Fruit fly (Drosophila melanogaster) whole organism, embryonic: ENCODE measurements around the gene CG10761.

ENCODE experiments used
- BtbVII ChIP-seq: fragments of 200-800 bp; sonication (Bioruptor generic); optimal IDR thresholded peaks from 3 replicates; lab custom pipeline; 2017; ENCODE audit warnings: missing biosample characterization, mild to moderate bottlenecking, missing genetic modification characterization
- CG10267 ChIP-seq: fragments of 200-800 bp; sonication (Bioruptor generic); optimal IDR thresholded peaks from 2 replicates; lab custom pipeline; 2018; ENCODE audit warnings: missing biosample characterization, mild to moderate bottlenecking, missing genetic modification characterization, moderate library complexity
- CG14667 ChIP-seq: fragments of 200-800 bp; sonication (Bioruptor generic); IDR thresholded peaks from 2 replicates; pipeline ENCODE4 v1.3.6; 2022; ENCODE audit warnings: missing biosample characterization, missing genetic modification characterization
- CG15269 ChIP-seq: fragments of 200-800 bp; sonication (Bioruptor generic); optimal IDR thresholded peaks from 2 replicates; lab custom pipeline; 2018; ENCODE audit warnings: missing biosample characterization, mild to moderate bottlenecking, missing genetic modification characterization, moderate library complexity
- CG15696 ChIP-seq: fragments of 200-800 bp; sonication (Bioruptor generic); optimal IDR thresholded peaks from 2 replicates; lab custom pipeline; 2019; ENCODE audit warnings: missing biosample characterization, mild to moderate bottlenecking, missing genetic modification characterization, moderate library complexity
- CG17568 ChIP-seq: fragments of 200-800 bp; sonication (Bioruptor generic); optimal IDR thresholded peaks from 2 replicates; lab custom pipeline; 2018; ENCODE audit warnings: missing biosample characterization, mild to moderate bottlenecking, missing genetic modification characterization, moderate library complexity
- CG18764 ChIP-seq: fragments of 200-800 bp; sonication (Bioruptor generic); optimal IDR thresholded peaks from 3 replicates; lab custom pipeline; 2016; ENCODE audit warnings: missing biosample characterization, missing genetic modification characterization
- CG2120 ChIP-seq: fragments of 200-800 bp; sonication (Bioruptor generic); optimal IDR thresholded peaks from 3 replicates; lab custom pipeline; 2016; ENCODE audit warnings: missing biosample characterization, missing genetic modification characterization
- CG2712 ChIP-seq: fragments of 200-800 bp; optimal IDR thresholded peaks from 3 replicates; lab custom pipeline; 2019; ENCODE audit warnings: missing biosample characterization, mild to moderate bottlenecking, missing genetic modification characterization, moderate library complexity
- CG30020 ChIP-seq: fragments of 200-800 bp; optimal IDR thresholded peaks from 2 replicates; lab custom pipeline; 2019; ENCODE audit warnings: missing biosample characterization, mild to moderate bottlenecking, missing genetic modification characterization, moderate library complexity
- CG31224 ChIP-seq: fragments of 200-800 bp; sonication (Bioruptor generic); IDR thresholded peaks from 2 replicates; pipeline ENCODE4 v1.3.6; 2022; ENCODE audit warnings: missing biosample characterization, missing genetic modification characterization
- CG3281 ChIP-seq: fragments of 200-800 bp; sonication (Bioruptor generic); optimal IDR thresholded peaks from 3 replicates; lab custom pipeline; 2017; ENCODE audit warnings: missing biosample characterization, mild to moderate bottlenecking, missing genetic modification characterization
- CG34422 ChIP-seq: fragments of 200-800 bp; sonication (Bioruptor generic); IDR thresholded peaks from 3 replicates; pipeline ENCODE4 v1.3.6; 2022; ENCODE audit warnings: missing biosample characterization, missing genetic modification characterization
- CG3847 ChIP-seq: fragments of 200-800 bp; sonication (Bioruptor generic); IDR thresholded peaks from 2 replicates; pipeline ENCODE4 v1.3.6; 2022; ENCODE audit warnings: missing biosample characterization, missing genetic modification characterization
- CG6272 ChIP-seq: fragments of 200-800 bp; sonication (Bioruptor generic); IDR thresholded peaks from 2 replicates; pipeline ENCODE4 v1.3.6; 2022; ENCODE audit warnings: missing biosample characterization, missing genetic modification characterization
- CG8089 ChIP-seq: fragments of 200-800 bp; sonication (Bioruptor generic); optimal IDR thresholded peaks from 3 replicates; lab custom pipeline; 2016; ENCODE audit warnings: missing biosample characterization, missing genetic modification characterization
- CG9817 ChIP-seq: fragments of 200-800 bp; sonication (Bioruptor generic); optimal IDR thresholded peaks from 2 replicates; lab custom pipeline; 2018; ENCODE audit warnings: missing biosample characterization, mild to moderate bottlenecking, missing genetic modification characterization, moderate library complexity
- Dbx ChIP-seq: fragments of 200-800 bp; sonication (Bioruptor generic); IDR thresholded peaks from 3 replicates; pipeline ENCODE4 v1.3.6; 2022; ENCODE audit warnings: missing biosample characterization, missing genetic modification characterization
- Drgx ChIP-seq: fragments of 200-800 bp; sonication (Bioruptor generic); IDR thresholded peaks from 2 replicates; pipeline ENCODE4 v1.3.6; 2022; ENCODE audit warnings: missing biosample characterization, missing genetic modification characterization
- E2f2 ChIP-seq: fragments of 200-800 bp; sonication (Bioruptor generic); IDR thresholded peaks from 2 replicates; pipeline ENCODE4 v1.3.6; 2022; ENCODE audit warnings: missing biosample characterization, missing genetic modification characterization
- Elba2 ChIP-seq: fragments of 200-800 bp; sonication (Bioruptor generic); optimal IDR thresholded peaks from 3 replicates; lab custom pipeline; 2016; ENCODE audit warnings: missing biosample characterization, missing genetic modification characterization
- Hand ChIP-seq: fragments of 200-800 bp; sonication (Bioruptor generic); optimal IDR thresholded peaks from 2 replicates; lab custom pipeline; 2017; ENCODE audit warnings: mild to moderate bottlenecking, missing biosample characterization, missing genetic modification reagents, missing genetic modification characterization
- Opbp ChIP-seq: fragments of 200-800 bp; sonication (Bioruptor generic); IDR thresholded peaks from 3 replicates; pipeline ENCODE4 v1.3.6; 2022; ENCODE audit warnings: missing biosample characterization, missing genetic modification characterization; ENCODE audit not compliant: partially characterized antibody
- Optix ChIP-seq: fragments of 200-800 bp; sonication (Bioruptor generic); IDR thresholded peaks from 3 replicates; pipeline ENCODE4 v1.3.6; 2022; ENCODE audit warnings: missing biosample characterization, missing genetic modification characterization
- PHDP ChIP-seq: fragments of 200-800 bp; sonication (Bioruptor generic); optimal IDR thresholded peaks from 3 replicates; lab custom pipeline; 2018; ENCODE audit warnings: missing biosample characterization, mild to moderate bottlenecking, missing genetic modification characterization, moderate library complexity
- Rfx ChIP-seq: fragments of 200-800 bp; sonication (Bioruptor generic); IDR thresholded peaks from 2 replicates; pipeline ENCODE4 v1.3.6; 2022; ENCODE audit warnings: missing biosample characterization, missing genetic modification characterization
- Scr ChIP-seq: fragments of 200-800 bp; sonication (Bioruptor generic); IDR thresholded peaks from 2 replicates; pipeline ENCODE4 v1.3.6; 2022; ENCODE audit warnings: missing biosample characterization, missing genetic modification characterization; ENCODE audit not compliant: partially characterized antibody
- Six4 ChIP-seq: fragments of 200-800 bp; sonication (Bioruptor generic); optimal IDR thresholded peaks from 2 replicates; lab custom pipeline; 2016; ENCODE audit warnings: missing biosample characterization, missing genetic modification characterization
- Sox102F ChIP-seq: fragments of 200-800 bp; sonication (Bioruptor generic); optimal IDR thresholded peaks from 2 replicates; lab custom pipeline; 2018; ENCODE audit warnings: missing biosample characterization, mild to moderate bottlenecking, missing genetic modification characterization, moderate library complexity
- Taf1 ChIP-seq: fragments of 200-800 bp; sonication (Bioruptor generic); IDR thresholded peaks from 2 replicates; pipeline ENCODE4 v1.3.6; 2022; ENCODE audit warnings: missing biosample characterization, missing genetic modification characterization
- bbx ChIP-seq: fragments of 200-800 bp; sonication (Bioruptor generic); IDR thresholded peaks from 2 replicates; pipeline ENCODE4 v1.3.6; 2022; ENCODE audit warnings: missing biosample characterization, missing genetic modification characterization; ENCODE audit not compliant: partially characterized antibody
- ci ChIP-seq: fragments of 200-800 bp; sonication (Bioruptor generic); IDR thresholded peaks from 3 replicates; pipeline ENCODE4 v1.3.6; 2022; ENCODE audit warnings: missing biosample characterization, missing genetic modification characterization
- crc ChIP-seq: fragments of 200-800 bp; sonication (Bioruptor generic); optimal IDR thresholded peaks from 2 replicates; lab custom pipeline; 2016; ENCODE audit warnings: missing biosample characterization, missing genetic modification characterization
- cwo ChIP-seq: fragments of 200-800 bp; sonication (Bioruptor generic); optimal IDR thresholded peaks from 3 replicates; lab custom pipeline; 2017; ENCODE audit warnings: missing biosample characterization, missing genetic modification characterization, mild to moderate bottlenecking, moderate library complexity, missing genetic modification reagents
- da ChIP-seq: fragments of 200-800 bp; sonication (Bioruptor generic); optimal IDR thresholded peaks from 2 replicates; lab custom pipeline; 2016; ENCODE audit warnings: missing biosample characterization, missing genetic modification characterization
- danr ChIP-seq: fragments of 200-800 bp; sonication (Bioruptor generic); IDR thresholded peaks from 2 replicates; pipeline ENCODE4 v1.3.6; 2022; ENCODE audit warnings: missing biosample characterization, missing genetic modification characterization
- dmrt11E ChIP-seq: fragments of 200-800 bp; sonication (Bioruptor generic); optimal IDR thresholded peaks from 3 replicates; lab custom pipeline; 2018; ENCODE audit warnings: missing biosample characterization, mild to moderate bottlenecking, missing genetic modification characterization, moderate library complexity
- dysf ChIP-seq: fragments of 200-800 bp; sonication (Bioruptor generic); IDR thresholded peaks from 3 replicates; pipeline ENCODE4 v1.3.6; 2022; ENCODE audit warnings: missing biosample characterization, missing genetic modification characterization
- ftz-f1 ChIP-seq: fragments of 200-800 bp; sonication (Bioruptor generic); optimal IDR thresholded peaks from 2 replicates; lab custom pipeline; 2016; ENCODE audit warnings: missing biosample characterization, missing genetic modification characterization
- klu ChIP-seq: fragments of 200-800 bp; sonication (Bioruptor generic); IDR thresholded peaks from 2 replicates; pipeline ENCODE4 v1.3.6; 2022; ENCODE audit warnings: missing biosample characterization, missing genetic modification characterization
- mam ChIP-seq: fragments of 200-800 bp; sonication (Bioruptor generic); optimal IDR thresholded peaks from 3 replicates; lab custom pipeline; 2016; ENCODE audit warnings: missing biosample characterization, missing genetic modification characterization
- pzg ChIP-seq: fragments of 200-800 bp; sonication (Bioruptor generic); optimal IDR thresholded peaks from 3 replicates; lab custom pipeline; 2018; ENCODE audit warnings: missing biosample characterization, mild to moderate bottlenecking, missing genetic modification characterization, moderate library complexity
- row ChIP-seq: fragments of 200-800 bp; sonication (Bioruptor generic); IDR thresholded peaks from 3 replicates; pipeline ENCODE4 v1.3.6; 2022; ENCODE audit warnings: missing biosample characterization, missing genetic modification characterization
- salm ChIP-seq: fragments of 200-800 bp; sonication (Bioruptor generic); optimal IDR thresholded peaks from 2 replicates; lab custom pipeline; 2018; ENCODE audit warnings: missing biosample characterization, mild to moderate bottlenecking, missing genetic modification characterization
- sc ChIP-seq, 3 experiments: fragments of >200 bp in 2 of 3; fragments of 200-800 bp in 1 of 3; sonication (Bioruptor generic) in 1 of 3; optimal IDR thresholded peaks; 2 replicates in 2 of 3; 3 replicates in 1 of 3; lab custom pipeline; 2017; ENCODE audit warnings: mild to moderate bottlenecking in 1 of 3, missing biosample characterization in 1 of 3, missing genetic modification characterization in 1 of 3, missing genetic modification reagents in 1 of 3
- scrt ChIP-seq: fragments of 200-800 bp; sonication (Bioruptor generic); optimal IDR thresholded peaks from 2 replicates; lab custom pipeline; 2018; ENCODE audit warnings: missing biosample characterization, mild to moderate bottlenecking, missing genetic modification characterization, moderate library complexity
- unpg ChIP-seq: fragments of 200-800 bp; sonication (Bioruptor generic); optimal IDR thresholded peaks from 3 replicates; lab custom pipeline; 2018; ENCODE audit warnings: missing biosample characterization, mild to moderate bottlenecking, missing genetic modification characterization, moderate library complexity
- vnd ChIP-seq: fragments of 200-800 bp; sonication (Bioruptor generic); IDR thresholded peaks from 3 replicates; pipeline ENCODE4 v1.3.6; 2022; ENCODE audit warnings: missing biosample characterization, missing genetic modification characterization; ENCODE audit not compliant: partially characterized antibody
- zen ChIP-seq: fragments of 200-800 bp; sonication (Bioruptor generic); optimal IDR thresholded peaks from 3 replicates; lab custom pipeline; 2018; ENCODE audit warnings: missing biosample characterization, mild to moderate bottlenecking, missing genetic modification characterization, moderate library complexity

Gene CG10761

DNA sequence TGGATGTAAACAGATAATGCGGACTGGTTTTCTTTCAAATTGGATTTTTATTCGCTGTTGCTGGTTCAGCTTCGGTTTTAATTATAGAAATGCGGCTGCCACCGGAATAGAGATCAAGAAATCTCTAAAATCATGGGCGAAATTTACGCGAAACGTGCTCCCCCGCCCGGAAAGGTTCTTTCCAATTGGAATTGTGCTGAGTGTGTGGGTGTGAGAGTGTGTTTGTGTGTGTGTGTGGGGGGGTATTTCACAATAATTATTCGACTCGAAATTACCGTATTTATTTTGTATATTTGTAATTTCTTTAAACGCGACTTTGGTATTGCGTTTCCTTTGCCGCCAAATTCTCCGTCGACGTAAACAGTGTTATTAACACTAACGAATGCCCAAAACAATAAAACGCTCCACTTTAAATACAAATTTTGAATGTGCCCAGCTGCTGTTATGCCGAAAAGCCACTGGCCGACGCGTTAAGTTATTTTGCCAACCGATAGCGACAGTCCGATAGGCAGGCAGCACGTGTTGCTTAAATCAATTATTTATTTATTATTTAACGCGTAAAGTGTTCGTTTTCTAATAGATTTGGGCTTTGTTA is 46.8 kb downstream of the CG10761 start, which contains the start of gene Gclc (continued):
- peak; percentile 50 for TF ChIP-seq E2f2 (GFP tag; lab: Robert Waterston, UW)
- no peak for TF ChIP-seq danr (GFP tag; lab: Robert Waterston, UW)
- TF ChIP-seq CG14667 (GFP tag; lab: Robert Waterston, UW), result no peak
- TF ChIP-seq Elba2 (GFP tag; lab: Kevin White, UChicago), result peak; percentile 55
- peak; percentile 23; the same call in 1 of the 3 replicates for TF ChIP-seq Opbp (GFP tag; lab: Robert Waterston, UW)
- TF ChIP-seq CG8089, result no peak
- TF ChIP-seq Drgx (GFP tag; lab: Robert Waterston, UW), result no peak
- TF ChIP-seq klu (GFP tag; lab: Robert Waterston, UW), result no peak
- TF ChIP-seq Taf1 (GFP tag; lab: Robert Waterston, UW), result no peak
- no peak for TF ChIP-seq da (GFP tag; lab: Kevin White, UChicago)
- TF ChIP-seq sc (optimal IDR thresholded peaks at IDR 0.05; lab: Kevin White, UChicago), result no peak
- no peak for TF ChIP-seq sc (GFP tag; optimal IDR thresholded peaks at IDR 0.05; lab: Kevin White, UChicago)
- peak; percentile 27 for TF ChIP-seq CG2120
- TF ChIP-seq crc, result no peak
- TF ChIP-seq CG30020 (tag; lab: Kevin White, UChicago), result no peak
- no peak for TF ChIP-seq Hand (GFP tag; lab: Kevin White, UChicago)
- no peak for TF ChIP-seq dmrt11E (tag; lab: Kevin White, UChicago)
- TF ChIP-seq zen, result no peak
- no peak for TF ChIP-seq ftz-f1 (GFP tag; lab: Kevin White, UChicago)
- peak; percentile 25; the same call in 1 of the 3 replicates for TF ChIP-seq row (GFP tag; lab: Robert Waterston, UW)
- no peak for TF ChIP-seq Six4 (GFP tag; lab: Kevin White, UChicago)
- no peak for TF ChIP-seq CG6272 (GFP tag; lab: Robert Waterston, UW)
- peak; percentile 9 for TF ChIP-seq mam (GFP tag; lab: Kevin White, UChicago)
- TF ChIP-seq vnd (GFP tag; lab: Robert Waterston, UW), result no peak
- TF ChIP-seq CG15696 (tag; lab: Kevin White, UChicago), result no peak
- TF ChIP-seq Dbx (GFP tag; lab: Robert Waterston, UW), result no peak
- 0 out of 2 replicates have a peak, but pooled peaks have one; percentile 30 for TF ChIP-seq CG3847 (GFP tag; lab: Robert Waterston, UW)
- TF ChIP-seq CG34422 (GFP tag; lab: Robert Waterston, UW), result 0 out of 3 replicates have a peak, but pooled peaks have one; percentile 34
- peak; percentile 24 for TF ChIP-seq CG17568 (GFP tag; lab: Kevin White, UChicago)
- TF ChIP-seq CG9817 (tag; lab: Kevin White, UChicago), result no peak
- no peak for TF ChIP-seq PHDP (tag; lab: Kevin White, UChicago)
- peak; percentile 59 for TF ChIP-seq pzg (GFP tag; lab: Kevin White, UChicago)
- peak; percentile 41 for TF ChIP-seq bbx (GFP tag; lab: Robert Waterston, UW)
- TF ChIP-seq unpg (GFP tag; lab: Kevin White, UChicago), result no peak
- peak; percentile 39 for TF ChIP-seq Scr (GFP tag; lab: Robert Waterston, UW)
- no peak for TF ChIP-seq CG15269 (tag; lab: Kevin White, UChicago)
- TF ChIP-seq Sox102F (GFP tag; lab: Kevin White, UChicago), result no peak
- TF ChIP-seq CG18764 (GFP tag; lab: Kevin White, UChicago), result no peak
- TF ChIP-seq CG31224 (GFP tag; lab: Robert Waterston, UW), result no peak
- no peak for TF ChIP-seq CG2712 (tag; lab: Kevin White, UChicago)
- peak; percentile 26; the same call in 1 of the 2 replicates for TF ChIP-seq Rfx (GFP tag; lab: Robert Waterston, UW)
- TF ChIP-seq cwo (GFP tag; lab: Kevin White, UChicago), result peak; percentile 82
- TF ChIP-seq scrt, result peak; percentile 47
- peak; percentile 47 for TF ChIP-seq BtbVII (GFP tag; lab: Kevin White, UChicago)
- TF ChIP-seq Optix (GFP tag; lab: Robert Waterston, UW), result no peak
- no peak for TF ChIP-seq salm
- peak; percentile 11 for TF ChIP-seq CG3281 (GFP tag; lab: Kevin White, UChicago)
- TF ChIP-seq CG10267 (tag; lab: Kevin White, UChicago), result peak; percentile 36
- TF ChIP-seq ci (GFP tag; lab: Robert Waterston, UW), result 0 out of 3 replicates have a peak, but pooled peaks have one; percentile 37
- TF ChIP-seq dysf (GFP tag; lab: Robert Waterston, UW), result no peak
